Worm (Caenorhabditis elegans) whole organism, young adult: Measurements from ENCODE around the gene C14B9.3.

Source experiments
- B0261.1 ChIP-seq: sonication (generic microtip); optimal IDR thresholded peaks from 2 replicates; lab custom pipeline; 2016; ENCODE audit warnings: mild to moderate bottlenecking, missing genetic modification characterization, moderate library complexity, missing compliant biosample characterization
- D2030.7 ChIP-seq: fragments of 200-800 bp; sonication (Bioruptor generic); IDR thresholded peaks from 2 replicates; pipeline ENCODE4 v1.3.6; 2022; ENCODE audit warnings: missing genetic modification reagents, missing genetic modification characterization, missing compliant biosample characterization
- ZK185.1 ChIP-seq: sonication (generic microtip); optimal IDR thresholded peaks from 2 replicates; lab custom pipeline; 2016; ENCODE audit warnings: mild to moderate bottlenecking, missing genetic modification characterization, missing compliant biosample characterization; ENCODE audit not compliant: poor library complexity, severe bottlenecking
- bed-2 ChIP-seq: fragments of 200-800 bp; sonication (Bioruptor generic); IDR thresholded peaks from 2 replicates; pipeline ENCODE4 v1.3.6; 2022; ENCODE audit warnings: missing genetic modification reagents, missing genetic modification characterization, missing compliant biosample characterization
- ceh-27 ChIP-seq: fragments of 200-800 bp; sonication (Bioruptor generic); optimal IDR thresholded peaks from 2 replicates; lab custom pipeline; 2018; ENCODE audit warnings: mild to moderate bottlenecking, missing genetic modification characterization, moderate library complexity, missing compliant biosample characterization
- ceh-40 ChIP-seq: fragments of 200-800 bp; sonication (Bioruptor generic); IDR thresholded peaks from 2 replicates; pipeline ENCODE4 v1.3.6; 2022; ENCODE audit warnings: missing genetic modification characterization, missing compliant biosample characterization
- hsf-1 ChIP-seq: fragments of 200-800 bp; sonication (Bioruptor generic); IDR thresholded peaks from 2 replicates; pipeline ENCODE4 v1.3.6; 2022; ENCODE audit warnings: missing genetic modification reagents, missing genetic modification characterization, missing compliant biosample characterization
- snpc-4 ChIP-seq, 5 experiments: fragments of 150-350 bp in 1 of 5; sonication (generic microtip) in 4 of 5; optimal IDR thresholded peaks; 2 replicates each; lab custom pipeline; 2014 to 2018; ENCODE audit warnings: missing genetic modification characterization in 5 of 5, missing biosample characterization in 3 of 5, antibody characterized with exemption in 2 of 5, mild to moderate bottlenecking in 2 of 5, missing compliant biosample characterization in 2 of 5, missing genotype in 2 of 5, moderate library complexity in 2 of 5, missing genetic modification reagents in 1 of 5
- tbp1 ChIP-seq: fragments of 200-800 bp; sonication (Bioruptor generic); optimal IDR thresholded peaks from 2 replicates; lab custom pipeline; 2018; ENCODE audit warnings: mild to moderate bottlenecking, missing genetic modification characterization, missing compliant biosample characterization
- unc-130 ChIP-seq: sonication (generic microtip); optimal IDR thresholded peaks from 2 replicates; lab custom pipeline; 2016; ENCODE audit warnings: missing genetic modification reagents, missing genetic modification characterization, missing compliant biosample characterization
- unc-62 ChIP-seq: fragments of 150-350 bp; optimal IDR thresholded peaks from 2 replicates; lab custom pipeline; 2014; ENCODE audit warnings: missing biosample characterization, missing genetic modification reagents, missing genetic modification characterization
- xnd-1 ChIP-seq: sonication (generic microtip); optimal IDR thresholded peaks from 2 replicates; lab custom pipeline; 2016; ENCODE audit warnings: missing genotype, missing genetic modification reagents, missing genetic modification characterization, missing compliant biosample characterization
- zim-3 ChIP-seq: sonication (generic microtip); optimal IDR thresholded peaks from 2 replicates; lab custom pipeline; 2017; ENCODE audit warnings: mild to moderate bottlenecking, missing genetic modification characterization, moderate library complexity, missing compliant biosample characterization
- ztf-25 ChIP-seq: fragments of 200-800 bp; sonication (Bioruptor generic); IDR thresholded peaks from 2 replicates; pipeline ENCODE4 v1.3.6; 2022; ENCODE audit warnings: missing genetic modification reagents, missing genetic modification characterization, missing compliant biosample characterization

DNA sequence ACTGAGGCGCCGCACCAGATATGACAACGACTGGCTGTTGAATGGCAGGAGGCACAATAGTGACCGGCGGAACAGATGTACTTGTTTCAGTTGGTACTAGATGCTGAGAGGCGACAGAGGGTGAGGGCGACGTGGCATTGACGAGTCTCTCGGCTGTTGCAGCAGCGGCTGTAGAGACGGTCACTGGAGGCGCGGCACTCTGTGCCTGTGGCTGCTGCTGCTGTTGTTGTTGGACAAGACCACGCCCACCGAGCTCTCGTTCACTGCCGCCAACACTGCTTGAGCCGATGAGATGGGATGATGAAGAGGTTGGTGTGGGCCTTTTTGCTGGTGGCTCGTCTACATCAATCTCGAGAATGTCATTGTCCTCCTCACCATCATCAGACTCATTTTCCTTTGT, 8.6 kb downstream of the C14B9.3 start:
- TF ChIP-seq snpc-4 (GFP tag; optimal IDR thresholded peaks at IDR 0.05; lab: Kevin White, UChicago) = no peak
- TF ChIP-seq snpc-4 (tag; optimal IDR thresholded peaks at IDR 0.05; lab: Kevin White, UChicago) = no peak
- TF ChIP-seq ceh-27 = no peak
- TF ChIP-seq bed-2 (GFP tag; lab: Robert Waterston, UW) = no peak
- no peak for TF ChIP-seq unc-130 (GFP tag; lab: Kevin White, UChicago)
- TF ChIP-seq unc-62 (GFP tag; lab: Kevin White, UChicago) = no peak
- no peak for TF ChIP-seq xnd-1 (tag; lab: Kevin White, UChicago)
- TF ChIP-seq D2030.7 (GFP tag; lab: Robert Waterston, UW) = no peak
- TF ChIP-seq ceh-40 (GFP tag; lab: Robert Waterston, UW) = no peak
- TF ChIP-seq ztf-25 (GFP tag; lab: Robert Waterston, UW) = no peak
- no peak for TF ChIP-seq hsf-1
- TF ChIP-seq zim-3 (tag; lab: Kevin White, UChicago) = no peak
- no peak for TF ChIP-seq tbp1 (GFP tag; lab: Kevin White, UChicago)
- no peak for TF ChIP-seq B0261.1 (tag; lab: Kevin White, UChicago)
- TF ChIP-seq ZK185.1 = no peak
